Worm (Caenorhabditis elegans): ENCODE results near the gene wrb-1.

ce11 chrV:1242432-1242831, 46.6 kb downstream of the wrb-1 start:
- TF ChIP-seq skn-1 (tag; optimal IDR thresholded peaks at IDR 0.05) (no peak), pqm-1 (tag; optimal IDR thresholded peaks at IDR 0.05) (no peak), grh-1 (GFP tag; IDR thresholded peaks at IDR 0.05) (no peak), aly-2 (tag; optimal IDR thresholded peaks at IDR 0.05) (no peak), nhr-11 (tag; optimal IDR thresholded peaks at IDR 0.05) (no peak), zip-4 (GFP tag; optimal IDR thresholded peaks at IDR 0.05) (no peak), zag-1 (tag; optimal IDR thresholded peaks at IDR 0.05) (no peak)
